Fruit fly (Drosophila melanogaster): ENCODE results near the gene mus201.

- TF ChIP-seq psq (optimal IDR thresholded peaks at IDR 0.05) (no peak), Sin3A (optimal IDR thresholded peaks at IDR 0.05) (no peak)
Measured at dm6 chr2L:8468929-8469681, 31.1 kb downstream of the mus201 start.
